Worm (Caenorhabditis elegans) whole organism, mixed stage, embryonic: ENCODE measurements around the gene sqv-6.

Experiments
- M03D4.4 ChIP-seq: sonication (generic microtip); optimal IDR thresholded peaks from 2 replicates; lab custom pipeline; 2017; ENCODE audit warnings: mild to moderate bottlenecking, missing genetic modification characterization, missing compliant biosample characterization
- bed-3 ChIP-seq: fragments of 200-800 bp; sonication (Bioruptor generic); optimal IDR thresholded peaks from 3 replicates; lab custom pipeline; 2018; ENCODE audit warnings: mild to moderate bottlenecking, missing genetic modification characterization, moderate library complexity, missing compliant biosample characterization
- blmp-1 ChIP-seq: fragments of 150-350 bp; optimal IDR thresholded peaks from 2 replicates; lab custom pipeline; 2014; ENCODE audit warnings: missing biosample characterization, missing genetic modification characterization
- ceh-39 ChIP-seq: fragments of 150-350 bp; optimal IDR thresholded peaks from 2 replicates; lab custom pipeline; 2014; ENCODE audit warnings: missing biosample characterization, missing genetic modification characterization
- ceh-43 ChIP-seq: fragments of 200-800 bp; sonication (Bioruptor generic); optimal IDR thresholded peaks from 2 replicates; lab custom pipeline; 2018; ENCODE audit warnings: mild to moderate bottlenecking, missing genetic modification characterization, moderate library complexity, missing compliant biosample characterization
- ceh-83 ChIP-seq: fragments of 200-800 bp; sonication (Bioruptor generic); optimal IDR thresholded peaks from 2 replicates; lab custom pipeline; 2018; ENCODE audit warnings: mild to moderate bottlenecking, missing genetic modification characterization, missing compliant biosample characterization
- ces-1 ChIP-seq: fragments of 150-350 bp; optimal IDR thresholded peaks from 2 replicates; lab custom pipeline; 2014; ENCODE audit warnings: missing biosample characterization, missing genetic modification reagents, missing genetic modification characterization
- cnd-1 ChIP-seq: fragments of 200-800 bp; sonication (Bioruptor generic); optimal IDR thresholded peaks from 2 replicates; lab custom pipeline; 2018; ENCODE audit warnings: mild to moderate bottlenecking, missing genetic modification characterization, missing compliant biosample characterization
- drap-1 ChIP-seq: fragments of 200-800 bp; sonication (Bioruptor generic); optimal IDR thresholded peaks from 3 replicates; lab custom pipeline; 2018; ENCODE audit warnings: mild to moderate bottlenecking, missing genetic modification characterization, missing compliant biosample characterization
- elt-1 ChIP-seq: sonication (generic microtip); optimal IDR thresholded peaks from 2 replicates; lab custom pipeline; 2017; ENCODE audit warnings: missing genetic modification characterization, mild to moderate bottlenecking, missing compliant biosample characterization, antibody characterized with exemption, moderate library complexity, borderline replicate concordance; ENCODE audit not compliant: insufficient read depth
- elt-3 ChIP-seq: fragments of 150-350 bp; optimal IDR thresholded peaks from 2 replicates; lab custom pipeline; 2014; ENCODE audit warnings: missing biosample characterization, missing genetic modification characterization
- flh-1 ChIP-seq: fragments of 200-800 bp; sonication (Bioruptor generic); optimal IDR thresholded peaks from 2 replicates; lab custom pipeline; 2018; ENCODE audit warnings: mild to moderate bottlenecking, missing genetic modification characterization, moderate library complexity, missing compliant biosample characterization
- ham-2 ChIP-seq: fragments of 200-800 bp; sonication (Bioruptor generic); optimal IDR thresholded peaks from 2 replicates; lab custom pipeline; 2018; ENCODE audit warnings: mild to moderate bottlenecking, missing genetic modification characterization, missing compliant biosample characterization
- hlh-1 ChIP-seq: fragments of 150-350 bp; optimal IDR thresholded peaks from 2 replicates; lab custom pipeline; 2014; ENCODE audit warnings: missing biosample characterization, missing genetic modification reagents, missing genetic modification characterization
- lin-13 ChIP-seq: fragments of 150-350 bp; optimal IDR thresholded peaks from 2 replicates; lab custom pipeline; 2014; ENCODE audit warnings: missing biosample characterization, missing genetic modification characterization
- lin-32 ChIP-seq: fragments of 200-800 bp; sonication (Bioruptor generic); optimal IDR thresholded peaks from 2 replicates; lab custom pipeline; 2018; ENCODE audit warnings: mild to moderate bottlenecking, missing genetic modification characterization, missing compliant biosample characterization
- lsy-2 ChIP-seq: fragments of 150-350 bp; optimal IDR thresholded peaks from 2 replicates; lab custom pipeline; 2014; ENCODE audit warnings: missing biosample characterization, missing genetic modification characterization
- mab-5 ChIP-seq: fragments of 150-350 bp; optimal IDR thresholded peaks from 2 replicates; lab custom pipeline; 2014; ENCODE audit warnings: missing biosample characterization, missing genetic modification characterization
- mep-1 ChIP-seq: fragments of 150-350 bp; optimal IDR thresholded peaks from 2 replicates; lab custom pipeline; 2017; ENCODE audit warnings: missing biosample characterization, missing genetic modification reagents, missing genetic modification characterization, inconsistent platforms
- mls-2 ChIP-seq: sonication (generic microtip); optimal IDR thresholded peaks from 2 replicates; lab custom pipeline; 2016; ENCODE audit warnings: mild to moderate bottlenecking, missing genetic modification characterization, moderate library complexity, missing compliant biosample characterization
- nhr-12 ChIP-seq: fragments of 150-350 bp; optimal IDR thresholded peaks from 2 replicates; lab custom pipeline; 2014; ENCODE audit warnings: missing biosample characterization, missing genetic modification characterization
- nhr-2 ChIP-seq: fragments of 150-350 bp; optimal IDR thresholded peaks from 2 replicates; lab custom pipeline; 2014; ENCODE audit warnings: missing biosample characterization, missing genetic modification characterization
- nhr-237 ChIP-seq: fragments of 150-350 bp; optimal IDR thresholded peaks from 2 replicates; lab custom pipeline; 2014; ENCODE audit warnings: missing biosample characterization, missing genetic modification characterization
- nhr-28 ChIP-seq: fragments of 150-350 bp; optimal IDR thresholded peaks from 2 replicates; lab custom pipeline; 2014; ENCODE audit warnings: missing biosample characterization, missing genetic modification characterization
- nhr-76 ChIP-seq: sonication (generic microtip); optimal IDR thresholded peaks from 2 replicates; lab custom pipeline; 2017; ENCODE audit warnings: missing biosample characterization, missing genetic modification characterization
- pha-4 ChIP-seq: fragments of 150-350 bp; optimal IDR thresholded peaks from 2 replicates; lab custom pipeline; 2018; ENCODE audit warnings: missing biosample characterization, missing genetic modification reagents, missing genetic modification characterization
- sem-2 ChIP-seq: fragments of 200-800 bp; sonication (Bioruptor generic); optimal IDR thresholded peaks from 2 replicates; lab custom pipeline; 2018; ENCODE audit warnings: mild to moderate bottlenecking, missing genetic modification characterization, missing compliant biosample characterization
- snpc-4 ChIP-seq: fragments of 150-350 bp; optimal IDR thresholded peaks from 2 replicates; lab custom pipeline; 2014; ENCODE audit warnings: missing biosample characterization, missing genetic modification characterization
- sptf-1 ChIP-seq: sonication (generic microtip); optimal IDR thresholded peaks from 2 replicates; lab custom pipeline; 2017; ENCODE audit warnings: mild to moderate bottlenecking, missing genetic modification characterization, moderate library complexity, missing compliant biosample characterization
- tbx-8 ChIP-seq: fragments of 200-800 bp; sonication (Bioruptor generic); optimal IDR thresholded peaks from 2 replicates; lab custom pipeline; 2018; ENCODE audit warnings: mild to moderate bottlenecking, missing genetic modification characterization, moderate library complexity, missing compliant biosample characterization
- unc-120 ChIP-seq: sonication (generic microtip); optimal IDR thresholded peaks from 2 replicates; lab custom pipeline; 2017; ENCODE audit warnings: missing genetic modification characterization, missing compliant biosample characterization; ENCODE audit not compliant: poor library complexity, severe bottlenecking
- unc-39 ChIP-seq: fragments of 150-350 bp; optimal IDR thresholded peaks from 2 replicates; lab custom pipeline; 2014; ENCODE audit warnings: missing biosample characterization, missing genetic modification characterization
- unc-62 ChIP-seq: fragments of 150-350 bp; optimal IDR thresholded peaks from 2 replicates; lab custom pipeline; 2014; ENCODE audit warnings: missing biosample characterization, missing genetic modification reagents, missing genetic modification characterization
- zip-8 ChIP-seq: fragments of 150-350 bp; optimal IDR thresholded peaks from 2 replicates; lab custom pipeline; 2014; ENCODE audit warnings: missing biosample characterization, missing genetic modification characterization
- ztf-11 ChIP-seq: fragments of 150-350 bp; optimal IDR thresholded peaks from 2 replicates; lab custom pipeline; 2014; ENCODE audit warnings: missing biosample characterization, missing genetic modification characterization

sqv-6 gene

DNA sequence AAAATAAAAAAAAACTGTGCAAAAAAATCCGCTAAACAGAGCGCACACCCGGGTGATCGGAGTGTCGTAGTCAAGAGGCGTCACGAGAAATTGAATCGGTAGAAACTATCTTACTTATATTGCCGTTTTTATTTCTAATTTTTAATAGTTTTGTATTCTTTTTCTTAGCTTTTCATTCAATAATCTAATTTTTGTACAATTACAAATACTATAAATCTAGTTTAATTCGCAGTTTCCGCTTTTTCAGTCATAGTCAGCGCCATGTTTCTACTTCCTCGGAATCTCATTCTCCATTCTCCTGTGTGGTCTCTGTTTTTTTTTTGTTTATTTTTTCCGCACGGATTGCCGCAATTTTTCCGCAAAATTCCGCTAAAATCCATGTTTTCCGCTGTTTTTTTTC lies 39.2 kb upstream of the sqv-6 start:
- TF ChIP-seq nhr-76 (tag; lab: Kevin White, UChicago) (no peak), pha-4 (tag; lab: Kevin White, UChicago) (no peak), unc-62 (GFP tag; lab: Kevin White, UChicago) (no peak), nhr-12 (tag; lab: Kevin White, UChicago) (no peak), cnd-1 (tag; lab: Kevin White, UChicago) (peak; percentile 45), unc-120 (tag; lab: Kevin White, UChicago) (no peak), blmp-1 (no peak), nhr-237 (tag; lab: Kevin White, UChicago) (peak; percentile 64), ceh-39 (no peak), flh-1 (GFP tag; lab: Kevin White, UChicago) (no peak), sem-2 (GFP tag; lab: Kevin White, UChicago) (peak; percentile 37), elt-3 (tag; lab: Kevin White, UChicago) (no peak), mab-5 (tag; lab: Kevin White, UChicago) (no peak), lin-13 (tag; lab: Kevin White, UChicago) (peak; percentile 22), zip-8 (tag; lab: Kevin White, UChicago) (no peak), unc-39 (tag; lab: Kevin White, UChicago) (no peak), ham-2 (GFP tag; lab: Kevin White, UChicago) (no peak), drap-1 (peak; percentile 27), tbx-8 (GFP tag; lab: Kevin White, UChicago) (no peak), ceh-43 (GFP tag; lab: Kevin White, UChicago) (no peak), ces-1 (GFP tag; lab: Kevin White, UChicago) (peak; percentile 59), snpc-4 (no peak), lin-32 (GFP tag; lab: Kevin White, UChicago) (peak; percentile 55), nhr-2 (tag; lab: Kevin White, UChicago) (no peak), elt-1 (tag; lab: Kevin White, UChicago) (no peak), ceh-83 (GFP tag; lab: Kevin White, UChicago) (peak; percentile 79), bed-3 (GFP tag; lab: Kevin White, UChicago) (peak; percentile 54), M03D4.4 (tag; lab: Kevin White, UChicago) (peak; percentile 56), nhr-28 (tag; lab: Kevin White, UChicago) (no peak), mls-2 (tag; lab: Kevin White, UChicago) (peak; percentile 64), ztf-11 (tag; lab: Kevin White, UChicago) (no peak), mep-1 (peak; percentile 65), hlh-1 (tag; lab: Kevin White, UChicago) (no peak), sptf-1 (peak; percentile 77), lsy-2 (peak; percentile 45)

DNA sequence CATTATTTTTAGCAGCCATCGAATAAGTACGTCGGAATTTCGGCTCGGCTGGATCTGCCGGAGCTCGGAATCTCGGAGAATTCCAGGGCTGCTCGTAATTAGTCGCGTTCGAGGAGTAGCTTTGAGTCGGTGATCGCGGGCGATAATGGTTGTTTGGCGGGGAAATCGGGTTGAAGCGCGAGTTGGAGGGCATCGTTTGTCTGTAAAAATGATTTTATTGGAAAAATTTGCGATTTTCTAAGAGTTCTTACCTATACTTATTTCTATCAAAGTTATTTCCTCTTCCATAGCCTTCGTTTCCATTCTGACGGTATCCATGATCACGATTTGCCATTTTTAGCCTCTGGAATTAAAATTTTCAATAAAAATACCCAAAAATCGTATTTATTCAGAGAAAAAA lies 38.8 kb upstream of the sqv-6 start, which contains the start of gene Y50D4C.5:
Y50D4C.5 (minus strand) TSS at position 345 of the 400 bp plus-strand sequence.
- TF ChIP-seq sem-2 (GFP tag; lab: Kevin White, UChicago) = no peak
- TF ChIP-seq ham-2 (GFP tag; lab: Kevin White, UChicago) = no peak
- no peak for TF ChIP-seq mep-1
- TF ChIP-seq sptf-1 = no peak
- TF ChIP-seq mab-5 (tag; lab: Kevin White, UChicago) = no peak
- TF ChIP-seq lsy-2 = no peak
- no peak for TF ChIP-seq cnd-1 (tag; lab: Kevin White, UChicago)
- TF ChIP-seq nhr-76 (tag; lab: Kevin White, UChicago) = no peak
- no peak for TF ChIP-seq mls-2 (tag; lab: Kevin White, UChicago)
- no peak for TF ChIP-seq ceh-43 (GFP tag; lab: Kevin White, UChicago)
- TF ChIP-seq snpc-4 = no peak
- TF ChIP-seq nhr-237 (tag; lab: Kevin White, UChicago) = no peak

DNA sequence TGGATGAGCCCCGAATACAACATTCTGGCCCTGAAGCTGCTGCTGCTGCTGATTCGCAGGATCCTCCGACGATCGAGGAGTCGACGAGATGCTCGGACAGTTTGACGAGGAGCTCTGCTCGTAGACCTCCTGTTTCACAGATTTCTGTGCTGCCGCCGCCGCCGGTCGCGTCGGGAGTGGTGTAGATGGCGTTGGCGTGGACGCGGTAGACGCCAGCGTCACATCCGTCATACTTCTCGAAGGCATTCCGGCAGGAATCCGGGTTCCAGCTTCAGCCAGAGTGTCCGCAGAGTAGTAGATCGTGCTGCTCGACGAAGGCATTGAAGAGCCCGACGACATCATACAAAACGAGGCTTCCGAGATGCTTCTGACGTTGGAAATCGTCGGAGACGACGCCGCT lies 36.6 kb upstream of the sqv-6 start:
- TF ChIP-seq nhr-76 (tag; lab: Kevin White, UChicago) (no peak), ceh-43 (GFP tag; lab: Kevin White, UChicago) (no peak), flh-1 (GFP tag; lab: Kevin White, UChicago) (no peak), tbx-8 (GFP tag; lab: Kevin White, UChicago) (no peak), lin-13 (tag; lab: Kevin White, UChicago) (no peak)
